Fruit fly (Drosophila melanogaster) whole organism, larva: ENCODE results near the gene Mocs1.

ENCODE experiments used
- noc ChIP-seq: fragments of 200-800 bp; sonication (Bioruptor generic); optimal IDR thresholded peaks from 3 replicates; lab custom pipeline; 2019; ENCODE audit warnings: missing biosample characterization, mild to moderate bottlenecking, missing genetic modification characterization, moderate library complexity

The Mocs1 gene

DNA sequence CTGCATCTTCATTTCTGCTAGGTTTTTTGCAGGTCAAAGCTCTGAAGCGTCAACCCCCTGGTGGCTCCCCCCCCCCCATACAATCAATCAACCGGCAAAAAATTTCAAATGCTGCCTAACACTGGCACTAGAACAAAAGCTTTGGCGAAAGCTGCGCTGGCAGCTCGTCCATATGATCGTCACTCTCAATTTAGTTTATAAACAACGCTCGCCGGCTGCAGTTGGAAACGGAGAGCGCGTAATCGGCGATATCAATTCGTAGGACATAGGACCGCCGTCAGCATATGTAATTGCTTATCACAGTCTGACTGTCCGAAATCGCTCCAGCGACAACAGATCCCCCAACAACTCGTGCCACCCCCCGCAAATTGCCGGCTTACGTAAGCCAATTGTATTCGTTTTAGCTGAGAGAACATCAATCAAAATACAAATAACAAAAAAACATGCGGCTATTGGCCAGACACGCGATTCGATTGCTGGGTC lies at the start of gene Mocs1:
Mocs1 (plus strand) TSS at position 155 of the 483 bp plus-strand sequence.
- TF ChIP-seq noc (tag; lab: Kevin White, UChicago) = peak; percentile 67

dm6 chr3L:11021958-11022357 lies 48.4 kb upstream of the Mocs1 start:
- TF ChIP-seq noc (tag; lab: Kevin White, UChicago) = no peak

DNA sequence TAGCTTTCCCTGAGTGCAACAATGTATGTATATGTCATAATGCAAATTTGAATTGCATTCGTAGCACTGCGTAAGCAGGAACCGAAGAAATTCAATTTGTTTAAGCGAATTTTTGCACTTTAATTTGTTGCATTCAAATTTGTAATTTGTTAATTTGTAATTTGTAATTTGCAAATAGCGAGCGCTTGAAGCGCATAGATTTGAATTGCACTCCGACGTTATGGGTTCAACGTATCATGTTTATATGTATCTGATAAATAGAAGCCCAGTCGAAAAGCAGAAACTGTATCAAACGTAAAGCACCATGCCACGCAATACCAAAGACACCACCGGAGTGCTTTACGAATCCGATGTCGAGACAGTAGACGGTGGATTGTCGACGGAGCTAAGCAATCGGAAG lies 47.1 kb upstream of the Mocs1 start, which contains the start of gene Fad2:
Fad2 (plus strand) TSS at position 301 of the 400 bp plus-strand sequence.
- TF ChIP-seq noc (tag; lab: Kevin White, UChicago) = no peak

DNA sequence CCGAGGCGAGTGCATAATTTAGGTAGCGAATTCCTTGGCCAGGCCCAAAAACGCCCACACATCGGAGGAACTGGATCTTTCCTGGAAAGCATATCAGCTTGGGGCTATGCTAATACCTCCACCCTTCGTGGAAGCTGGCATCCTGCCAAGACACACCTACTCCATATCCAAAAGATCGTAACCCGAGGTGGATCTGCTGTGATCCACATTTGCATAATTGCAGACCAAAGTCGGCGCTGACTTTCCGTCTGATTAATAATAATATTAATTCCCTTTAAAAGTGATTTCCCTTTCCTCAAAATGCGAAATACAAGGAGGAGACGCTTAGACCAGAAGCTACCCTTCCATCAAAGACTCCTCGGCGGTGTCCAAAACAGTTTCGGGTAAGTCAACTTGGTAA lies 45.1 kb upstream of the Mocs1 start, which contains the start of gene CG32079:
CG32079 (plus strand) TSS at position 301 of the 400 bp plus-strand sequence.
- TF ChIP-seq noc (tag; lab: Kevin White, UChicago) = no peak

DNA sequence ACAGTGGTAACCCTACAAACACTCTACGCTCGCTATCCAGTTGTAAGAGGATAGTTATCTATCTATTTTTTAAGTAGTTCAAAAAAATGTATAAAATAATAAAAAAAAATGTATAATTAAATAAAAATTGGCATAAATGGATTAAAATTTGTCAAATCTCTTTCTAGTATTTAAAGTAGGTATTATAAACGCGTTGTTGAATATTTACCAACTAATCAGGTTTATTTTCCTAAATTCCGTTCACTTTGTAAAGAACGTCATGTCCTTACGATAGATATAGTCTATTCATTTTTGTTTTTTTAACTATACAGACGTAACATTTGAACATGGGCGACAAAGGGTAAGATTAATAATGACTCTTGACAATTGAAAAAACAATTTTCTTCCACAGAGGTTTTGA lies 43.0 kb upstream of the Mocs1 start, which contains the start of gene CG32081:
CG32081 (plus strand) TSS at position 301 of the 400 bp plus-strand sequence.
- TF ChIP-seq noc (tag; lab: Kevin White, UChicago) = no peak

DNA sequence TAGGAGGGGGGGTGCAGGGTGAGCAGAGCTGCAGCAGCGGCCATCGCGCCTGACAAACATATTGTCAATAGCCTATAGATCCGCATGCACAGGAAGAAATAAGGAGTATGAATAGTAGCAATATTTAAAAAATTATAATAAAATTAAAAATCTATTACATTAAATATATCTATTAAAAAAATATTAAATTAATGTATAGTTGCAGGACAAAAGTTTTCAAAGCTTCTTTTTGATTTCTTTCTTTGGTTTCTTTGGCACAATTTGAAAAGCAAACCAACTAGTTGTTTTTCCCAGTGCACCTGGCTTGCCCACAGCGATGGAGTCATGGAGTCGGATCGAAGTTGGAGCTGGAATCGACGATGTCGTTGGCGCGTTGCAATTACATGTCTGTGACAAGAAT lies 38.5 kb upstream of the Mocs1 start:
- TF ChIP-seq noc (tag; lab: Kevin White, UChicago) = no peak

dm6 chr3L:11033327-11033975 lies 36.9 kb upstream of the Mocs1 start:
- TF ChIP-seq noc (tag; lab: Kevin White, UChicago) = no peak

- TF ChIP-seq noc (tag; lab: Kevin White, UChicago) = no peak
Measured at dm6 chr3L:11035039-11035438, 35.3 kb upstream of the Mocs1 start.

- no peak for TF ChIP-seq noc (tag; lab: Kevin White, UChicago)
Measured at dm6 chr3L:11041193-11041592, 29.1 kb upstream of the Mocs1 start.

- no peak for TF ChIP-seq noc (tag; lab: Kevin White, UChicago)
Measured at dm6 chr3L:11043650-11044049, 26.7 kb upstream of the Mocs1 start.

DNA sequence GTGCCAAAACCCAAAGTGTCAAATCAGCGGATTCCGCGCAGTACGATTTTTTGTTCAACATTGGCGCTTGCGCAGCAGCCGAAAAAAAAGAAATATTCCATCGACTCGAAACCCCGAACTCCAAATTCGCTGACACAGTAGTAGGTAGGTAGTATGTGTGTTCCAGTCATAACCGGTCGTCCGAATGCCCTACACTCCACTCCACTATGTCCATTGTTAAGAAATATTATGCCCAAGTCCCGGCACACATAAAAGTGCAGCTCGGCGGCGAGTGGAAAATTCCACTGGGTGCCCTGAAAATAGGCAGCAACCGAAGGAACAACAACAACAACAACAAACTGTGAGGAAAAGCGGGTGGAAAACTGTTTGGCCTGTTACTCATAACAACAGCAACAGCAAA lies 25.3 kb upstream of the Mocs1 start:
- no peak for TF ChIP-seq noc (tag; lab: Kevin White, UChicago)

DNA sequence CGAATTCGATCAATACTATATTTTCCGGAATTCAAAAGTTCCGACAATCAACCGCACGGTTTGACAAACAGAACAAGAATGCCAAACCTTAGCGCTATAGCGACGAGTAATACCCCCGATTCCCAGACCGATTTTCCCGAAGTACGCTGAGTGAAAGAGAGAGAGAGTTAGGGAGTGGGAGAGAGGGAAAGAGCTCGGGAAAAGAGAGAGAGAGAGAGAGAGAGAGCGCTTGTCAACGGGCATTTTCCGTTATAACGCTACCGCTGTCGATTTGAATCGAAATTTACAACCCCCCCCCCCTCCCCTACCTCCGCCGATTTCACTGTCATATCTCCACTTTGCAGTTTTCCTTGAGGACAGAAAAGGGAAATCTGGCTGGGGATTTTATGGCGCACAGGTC lies 23.8 kb upstream of the Mocs1 start:
- no peak for TF ChIP-seq noc (tag; lab: Kevin White, UChicago)

DNA sequence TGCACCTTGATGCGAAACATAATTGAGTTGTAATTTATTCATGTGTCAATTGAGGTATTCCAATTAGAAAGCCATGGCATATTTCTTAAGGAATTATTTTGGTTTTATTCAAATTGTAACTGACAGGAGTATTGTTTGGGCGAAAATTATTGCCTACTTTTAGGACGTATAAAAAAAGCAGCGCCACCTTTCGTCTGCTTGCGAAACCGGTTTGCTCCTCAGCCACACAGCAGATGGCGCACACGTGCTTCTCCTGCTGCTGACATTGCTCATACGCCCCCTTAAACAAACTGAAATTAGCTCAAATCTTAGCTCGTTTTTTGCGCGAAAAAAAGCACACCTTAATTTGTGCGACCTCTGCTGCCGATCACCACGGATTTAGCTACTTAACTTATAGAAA lies 22.4 kb upstream of the Mocs1 start:
- TF ChIP-seq noc (tag; lab: Kevin White, UChicago) = no peak

DNA sequence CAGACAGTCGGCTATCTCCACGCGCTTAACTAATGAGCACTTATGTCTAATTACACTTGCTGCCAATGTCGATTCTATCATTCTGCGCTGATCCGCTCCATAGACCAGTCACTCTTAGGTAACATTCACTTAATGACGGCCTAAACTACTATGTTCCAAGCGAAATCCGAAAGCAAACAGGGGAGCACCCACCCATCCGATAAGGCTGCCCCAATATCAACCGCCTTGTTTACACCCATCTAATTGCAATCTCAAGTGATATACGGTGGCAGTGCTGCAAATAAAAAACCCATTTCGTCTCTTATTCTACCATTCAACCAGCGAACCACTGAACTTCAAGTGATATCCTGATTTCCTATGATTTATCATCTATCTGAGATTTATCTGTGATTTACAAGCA lies 20.9 kb upstream of the Mocs1 start:
- peak; percentile 26 for TF ChIP-seq noc (tag; lab: Kevin White, UChicago)

- TF ChIP-seq noc (tag; lab: Kevin White, UChicago) = no peak
Measured at dm6 chr3L:11051271-11051670, 19.1 kb upstream of the Mocs1 start, which contains the start of gene CG43693. TSS of gene CG43693 (minus strand) at chr3L:11051371.

DNA sequence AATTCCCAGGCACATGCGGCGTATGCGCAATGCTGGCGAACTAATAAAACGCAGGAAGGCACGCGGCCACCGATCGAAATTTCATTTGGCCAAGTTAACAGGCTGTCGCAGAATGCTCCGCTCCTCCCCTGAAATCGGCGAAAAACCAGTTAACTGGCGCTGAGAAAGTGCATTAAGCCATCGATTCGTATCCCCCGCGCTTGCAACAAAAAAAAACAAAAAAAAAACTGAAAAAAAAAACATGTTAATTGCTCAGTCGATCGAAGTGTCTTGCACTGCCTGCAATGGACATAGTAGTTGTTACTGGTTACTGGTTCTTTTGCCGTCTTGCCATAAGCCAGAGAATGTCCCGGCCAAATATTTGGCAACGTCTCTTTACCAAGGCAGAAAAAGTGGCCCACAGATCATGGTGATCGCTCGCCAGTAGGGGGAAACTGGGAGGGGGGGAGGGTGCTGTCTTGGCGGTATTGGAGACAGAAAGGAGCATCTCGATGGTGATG lies 17.5 kb upstream of the Mocs1 start:
- no peak for TF ChIP-seq noc (tag; lab: Kevin White, UChicago)

DNA sequence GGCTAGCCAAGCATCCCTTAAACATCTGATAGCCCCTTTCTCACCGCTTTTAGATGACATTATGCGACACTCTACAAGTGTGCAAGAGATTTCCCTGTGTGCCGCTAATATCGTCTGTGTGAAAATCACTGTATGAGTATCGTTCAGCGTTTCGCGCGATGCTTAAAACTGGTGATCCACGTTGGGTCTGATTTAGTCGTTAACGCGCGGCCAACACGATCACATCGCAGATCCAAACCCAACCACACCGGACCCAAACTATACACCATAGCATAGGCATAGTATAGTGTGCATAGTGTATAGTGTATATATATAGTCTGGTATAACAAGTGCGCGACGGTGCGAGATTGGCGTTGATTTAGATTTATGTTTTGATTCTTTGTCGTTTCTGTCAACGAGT lies 16.5 kb upstream of the Mocs1 start, which contains the start of gene CG7888:
CG7888 (plus strand) TSS at position 193 of the 400 bp plus-strand sequence.
- no peak for TF ChIP-seq noc (tag; lab: Kevin White, UChicago)
